Fruit fly (Drosophila melanogaster): ENCODE results near the gene CG4743.

The CG4743 gene

dm6 chr3R:25651414-25651813 lies 28.9 kb downstream of the CG4743 start:
- TF ChIP-seq noc (tag; optimal IDR thresholded peaks at IDR 0.05): no peak

- no peak for TF ChIP-seq noc (tag; optimal IDR thresholded peaks at IDR 0.05)
These were observed 29.9 kb downstream of the CG4743 start for dm6 chr3R:25650417-25650816.

dm6 chr3R:25648258-25648606 lies 32.1 kb downstream of the CG4743 start:
- no peak for TF ChIP-seq noc (tag; optimal IDR thresholded peaks at IDR 0.05)

dm6 chr3R:25647577-25648257 lies 32.6 kb downstream of the CG4743 start:
- TF ChIP-seq noc (tag; optimal IDR thresholded peaks at IDR 0.05): no peak

- peak; percentile 90 for TF ChIP-seq noc (tag; optimal IDR thresholded peaks at IDR 0.05)
These were observed 33.4 kb downstream of the CG4743 start for dm6 chr3R:25646882-25647518.

- no peak for TF ChIP-seq noc (tag; optimal IDR thresholded peaks at IDR 0.05)
These were observed 36.2 kb downstream of the CG4743 start for dm6 chr3R:25644172-25644571.

dm6 chr3R:25640463-25640862 lies 39.9 kb downstream of the CG4743 start:
- TF ChIP-seq noc (tag; optimal IDR thresholded peaks at IDR 0.05): peak; percentile 5

dm6 chr3R:25638961-25639360 lies 41.4 kb downstream of the CG4743 start:
- no peak for TF ChIP-seq noc (tag; optimal IDR thresholded peaks at IDR 0.05)

- TF ChIP-seq noc (tag; optimal IDR thresholded peaks at IDR 0.05): no peak
These were observed 42.0 kb downstream of the CG4743 start for dm6 chr3R:25638381-25638780.

dm6 chr3R:25637294-25638174 lies 42.8 kb downstream of the CG4743 start, which contains the start of gene jigr1:
Gene jigr1 (plus strand): TSS chr3R:25637843.
- TF ChIP-seq noc (tag; optimal IDR thresholded peaks at IDR 0.05): no peak

dm6 chr3R:25633865-25634460 lies 46.4 kb downstream of the CG4743 start:
- no peak for TF ChIP-seq noc (tag; optimal IDR thresholded peaks at IDR 0.05)

dm6 chr3R:25631079-25631478 lies 49.3 kb downstream of the CG4743 start:
- TF ChIP-seq noc (tag; optimal IDR thresholded peaks at IDR 0.05): no peak

- TF ChIP-seq noc (tag; optimal IDR thresholded peaks at IDR 0.05): no peak
These were observed 49.8 kb downstream of the CG4743 start for dm6 chr3R:25630541-25630940.
